Worm (Caenorhabditis elegans) whole organism, midembryonic: ENCODE measurements around the gene eppl-1.

Source experiments
- T22C8.4 ChIP-seq: fragments of 200-800 bp; sonication (Bioruptor generic); IDR thresholded peaks from 2 replicates; pipeline ENCODE4 v1.3.6; 2022; ENCODE audit warnings: missing genetic modification characterization, missing compliant biosample characterization
- cog-1 ChIP-seq: sonication (generic microtip); optimal IDR thresholded peaks from 2 replicates; lab custom pipeline; 2016; ENCODE audit warnings: missing genetic modification characterization, missing compliant biosample characterization
- med-1 ChIP-seq: sonication (generic microtip); optimal IDR thresholded peaks from 2 replicates; lab custom pipeline; 2017; ENCODE audit warnings: missing genetic modification characterization, mild to moderate bottlenecking, missing compliant biosample characterization, antibody characterized with exemption, missing genetic modification reagents; ENCODE audit not compliant: insufficient read depth
- ref-1 ChIP-seq: fragments of 200-800 bp; sonication (Bioruptor generic); conservative IDR thresholded peaks from 2 replicates; pipeline ENCODE4 v1.3.6; 2022; ENCODE audit warnings: missing genetic modification reagents, missing genetic modification characterization, missing compliant biosample characterization
- ztf-29 ChIP-seq: fragments of 200-800 bp; sonication (Bioruptor generic); IDR thresholded peaks from 2 replicates; pipeline ENCODE4 v1.3.6; 2022; ENCODE audit warnings: missing genetic modification reagents, missing genetic modification characterization, missing compliant biosample characterization

- TF ChIP-seq med-1 (GFP tag; lab: Kevin White, UChicago) (no peak), cog-1 (no peak), T22C8.4 (GFP tag; lab: Robert Waterston, UW) (no peak), ref-1 (GFP tag; lab: Robert Waterston, UW) (no peak), ztf-29 (no peak)
Measured at ce11 chrIV:8460208-8460607, 8.6 kb upstream of the eppl-1 start, which contains the start of gene ant-1.4.
